Worm (Caenorhabditis elegans) whole organism, L2 larva: ENCODE measurements around the gene C03A7.2.

Source experiments
- ama-1 ChIP-seq: fragments of 150-350 bp; optimal IDR thresholded peaks from 2 replicates; lab custom pipeline; 2018; ENCODE audit warnings: inconsistent platforms
- fos-1 ChIP-seq: fragments of 150-350 bp; optimal IDR thresholded peaks from 2 replicates; lab custom pipeline; 2014; ENCODE audit warnings: missing biosample characterization, missing genetic modification characterization
- lin-39 ChIP-seq: fragments of 150-350 bp; optimal IDR thresholded peaks from 2 replicates; lab custom pipeline; 2014; ENCODE audit warnings: missing biosample characterization, missing genetic modification reagents, missing genetic modification characterization
- lsy-2 ChIP-seq, 2 experiments: fragments of 150-350 bp in 1 of 2; sonication (generic microtip) in 1 of 2; optimal IDR thresholded peaks; 2 replicates each; lab custom pipeline; 2014 to 2017; ENCODE audit warnings: missing biosample characterization in 2 of 2, missing genetic modification characterization in 2 of 2
- nhr-129 ChIP-seq: fragments of 150-350 bp; optimal IDR thresholded peaks from 2 replicates; lab custom pipeline; 2014; ENCODE audit warnings: missing biosample characterization, missing genetic modification characterization
- nhr-237 ChIP-seq: fragments of 150-350 bp; optimal IDR thresholded peaks from 2 replicates; lab custom pipeline; 2014; ENCODE audit warnings: missing biosample characterization, missing genetic modification characterization
- nhr-25 ChIP-seq: fragments of 150-350 bp; sonication (generic microtip); optimal IDR thresholded peaks from 3 replicates; lab custom pipeline; 2014; ENCODE audit warnings: missing biosample characterization, missing genetic modification characterization
- nhr-6 ChIP-seq: fragments of 150-350 bp; optimal IDR thresholded peaks from 2 replicates; lab custom pipeline; 2014; ENCODE audit warnings: missing biosample characterization, missing genetic modification characterization
- sma-9 ChIP-seq, 2 experiments: fragments of 150-350 bp in 1 of 2; sonication (generic microtip) in 1 of 2; optimal IDR thresholded peaks; 2 replicates each; lab custom pipeline; 2014 to 2016; ENCODE audit warnings: missing genetic modification characterization in 2 of 2, mild to moderate bottlenecking in 1 of 2, missing biosample characterization in 1 of 2, missing compliant biosample characterization in 1 of 2, missing genetic modification reagents in 1 of 2, moderate library complexity in 1 of 2
- unc-62 ChIP-seq: fragments of 150-350 bp; optimal IDR thresholded peaks from 2 replicates; lab custom pipeline; 2014; ENCODE audit warnings: missing biosample characterization, missing genetic modification reagents, missing genetic modification characterization

- TF ChIP-seq fos-1 (tag; lab: Kevin White, UChicago) (no peak), lsy-2 (tag; optimal IDR thresholded peaks at IDR 0.05; lab: Kevin White, UChicago) (no peak), nhr-129 (tag; lab: Kevin White, UChicago) (no peak), nhr-25 (tag; lab: Kevin White, UChicago) (no peak), nhr-237 (tag; lab: Kevin White, UChicago) (no peak), ama-1 (lab: Kevin White, UChicago) (no peak), sma-9 (GFP tag; optimal IDR thresholded peaks at IDR 0.05; lab: Kevin White, UChicago) (no peak), sma-9 (tag; optimal IDR thresholded peaks at IDR 0.05; lab: Kevin White, UChicago) (no peak), lin-39 (tag; lab: Kevin White, UChicago) (no peak), unc-62 (no peak), nhr-6 (tag; lab: Kevin White, UChicago) (no peak)
Measured at ce11 chrV:5150880-5151279, 30.8 kb upstream of the C03A7.2 start, which contains the start of gene srh-130.
